ENCODE assay signal across 3 worm cellular contexts in the genomic region with DNA sequence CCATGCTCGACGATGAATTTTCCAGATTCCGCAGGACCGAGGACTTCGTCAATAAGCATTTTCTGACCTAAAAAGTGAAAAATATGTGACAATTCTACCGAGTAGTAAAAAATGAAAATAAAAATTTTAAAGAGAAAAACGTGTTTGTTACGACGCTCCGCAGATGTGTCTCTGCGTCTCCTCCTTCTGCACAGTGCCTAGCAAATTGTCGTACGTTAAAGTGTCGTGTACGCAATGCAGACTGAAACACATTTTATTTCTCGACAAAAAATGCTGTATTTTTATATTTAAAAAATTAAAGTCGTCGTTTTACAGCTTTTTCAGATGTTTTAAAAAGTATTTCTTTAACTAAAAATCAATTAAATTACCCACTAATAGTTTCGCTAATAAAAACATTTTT.
TF ChIP-seq lines count a peak whose summit lies in the region.

C11D2.4 (minus strand) TSS at position 128 of the 400 bp plus-strand sequence.

TF ChIP-seq in whole organism, L1 larva, 84 proteins besides CTCF, POLR2A, EP300 and RAD21 (continued from another document and continues in another):
- TF ChIP-seq efl-1 (optimal IDR thresholded peaks at IDR 0.05; lab: Kevin White, UChicago) (peak; percentile 61 to 74), efl-1 (GFP tag; optimal IDR thresholded peaks at IDR 0.05 in 1 of 2; lab: Kevin White, UChicago) (peak; percentile 64 to 93), dpl-1 (GFP tag; optimal IDR thresholded peaks at IDR 0.05; lab: Kevin White, UChicago) (peak; percentile 29 to 74 (median 66)), aha-1 (tag; optimal IDR thresholded peaks at IDR 0.05; lab: Kevin White, UChicago) (no peak), sox-4 (tag; optimal IDR thresholded peaks at IDR 0.05; lab: Kevin White, UChicago) (no peak), unc-30 (tag; optimal IDR thresholded peaks at IDR 0.05; lab: Kevin White, UChicago) (no peak), unc-62 (GFP tag; optimal IDR thresholded peaks at IDR 0.05; lab: Kevin White, UChicago) (no peak), fkh-8 (tag; optimal IDR thresholded peaks at IDR 0.05; lab: Kevin White, UChicago) (no peak), irx-1 (tag; optimal IDR thresholded peaks at IDR 0.05; lab: Kevin White, UChicago) (peak; percentile 48), rnt-1 (tag; optimal IDR thresholded peaks at IDR 0.05; lab: Kevin White, UChicago) (peak; percentile 56), ztf-11 (tag; optimal IDR thresholded peaks at IDR 0.05; lab: Kevin White, UChicago) (no peak), grh-1 (GFP tag; IDR thresholded peaks at IDR 0.05; lab: Robert Waterston, UW) (peak; percentile 52), nhr-90 (tag; optimal IDR thresholded peaks at IDR 0.05; lab: Kevin White, UChicago; ENCODE audit: poor library complexity) (peak; percentile 37), lin-35 (GFP tag; optimal IDR thresholded peaks at IDR 0.05; lab: Kevin White, UChicago) (peak; percentile 36 to 72), elt-3 (tag; optimal IDR thresholded peaks at IDR 0.05; lab: Kevin White, UChicago) (no peak), ztf-4 (tag; optimal IDR thresholded peaks at IDR 0.05; lab: Kevin White, UChicago) (no peak), nhr-237 (tag; optimal IDR thresholded peaks at IDR 0.05; lab: Kevin White, UChicago) (no peak), sptf-1 (tag; optimal IDR thresholded peaks at IDR 0.05; lab: Kevin White, UChicago) (no peak), lin-15B (tag; optimal IDR thresholded peaks at IDR 0.05; lab: Kevin White, UChicago) (no peak), nhr-85 (tag; lab: Kevin White, UChicago) (no peak), C04F5.9 (tag; optimal IDR thresholded peaks at IDR 0.05; lab: Kevin White, UChicago) (no peak), fkh-10 (GFP tag; optimal IDR thresholded peaks at IDR 0.05; lab: Kevin White, UChicago) (no peak), dsc-1 (tag; optimal IDR thresholded peaks at IDR 0.05; lab: Kevin White, UChicago) (peak; percentile 75), mep-1 (tag; optimal IDR thresholded peaks at IDR 0.05; lab: Kevin White, UChicago) (peak; percentile 50), nhr-28 (tag; optimal IDR thresholded peaks at IDR 0.05; lab: Kevin White, UChicago) (no peak), nhr-76 (tag; optimal IDR thresholded peaks at IDR 0.05; lab: Kevin White, UChicago) (no peak), nhr-11 (tag; optimal IDR thresholded peaks at IDR 0.05; lab: Kevin White, UChicago) (no peak), ceh-82 (tag; optimal IDR thresholded peaks at IDR 0.05; lab: Kevin White, UChicago) (no peak), aly-2 (tag; optimal IDR thresholded peaks at IDR 0.05; lab: Kevin White, UChicago) (no peak), nhr-77 (tag; optimal IDR thresholded peaks at IDR 0.05; lab: Kevin White, UChicago) (no peak), ces-1 (GFP tag; optimal IDR thresholded peaks at IDR 0.05; lab: Kevin White, UChicago) (no peak), Y116A8C.19 (tag; optimal IDR thresholded peaks at IDR 0.05; lab: Kevin White, UChicago; ENCODE audit: borderline replicate concordance) (no peak), efl-3 (GFP tag; optimal IDR thresholded peaks at IDR 0.05; lab: Kevin White, UChicago) (no peak), egl-27 (tag; optimal IDR thresholded peaks at IDR 0.05; lab: Kevin White, UChicago) (no peak), lin-39 (tag; optimal IDR thresholded peaks at IDR 0.05; lab: Kevin White, UChicago) (no peak), jun-1 (tag; optimal IDR thresholded peaks at IDR 0.05; lab: Kevin White, UChicago) (no peak), swsn-7 (tag; optimal IDR thresholded peaks at IDR 0.05; lab: Kevin White, UChicago) (peak; percentile 57), zip-4 (GFP tag; optimal IDR thresholded peaks at IDR 0.05; lab: Kevin White, UChicago) (no peak), isw-1 (GFP tag; IDR thresholded peaks at IDR 0.05; lab: Robert Waterston, UW) (no peak), alr-1 (tag; optimal IDR thresholded peaks at IDR 0.05; lab: Kevin White, UChicago; ENCODE audit: borderline replicate concordance) (no peak), unc-98 (GFP tag; IDR thresholded peaks at IDR 0.05; lab: Robert Waterston, UW) (no peak), blmp-1 (tag; optimal IDR thresholded peaks at IDR 0.05; lab: Kevin White, UChicago) (no peak), elt-2 (tag; optimal IDR thresholded peaks at IDR 0.05; lab: Kevin White, UChicago) (no peak), nhr-12 (tag; optimal IDR thresholded peaks at IDR 0.05; lab: Kevin White, UChicago) (no peak)

TF ChIP-seq in whole organism, L2 larva, 48 proteins besides CTCF, POLR2A, EP300 and RAD21 (continued from another document):
- TF ChIP-seq unc-55 (GFP tag; optimal IDR thresholded peaks at IDR 0.05; lab: Kevin White, UChicago) = peak; percentile 59
- no peak for TF ChIP-seq Y55F3AM.14 (GFP tag; optimal IDR thresholded peaks at IDR 0.05; lab: Kevin White, UChicago)
- no peak for TF ChIP-seq nhr-237 (tag; optimal IDR thresholded peaks at IDR 0.05; lab: Kevin White, UChicago)
- no peak for TF ChIP-seq alr-1 (tag; optimal IDR thresholded peaks at IDR 0.05; lab: Kevin White, UChicago)
- peak; percentile 44 for TF ChIP-seq crh-2 (tag; optimal IDR thresholded peaks at IDR 0.05; lab: Kevin White, UChicago)
- TF ChIP-seq ZK546.5 (tag; optimal IDR thresholded peaks at IDR 0.05; lab: Kevin White, UChicago) = no peak
- TF ChIP-seq unc-62 (GFP tag; optimal IDR thresholded peaks at IDR 0.05; lab: Kevin White, UChicago) = no peak
- peak; percentile 66 for TF ChIP-seq C34F6.9 (tag; optimal IDR thresholded peaks at IDR 0.05; lab: Kevin White, UChicago)
- peak; percentile 2 for TF ChIP-seq F13H6.1 (tag; optimal IDR thresholded peaks at IDR 0.05; lab: Kevin White, UChicago)
- TF ChIP-seq nhr-23 (tag; optimal IDR thresholded peaks at IDR 0.05; lab: Kevin White, UChicago) = no peak
- TF ChIP-seq elt-1 (tag; optimal IDR thresholded peaks at IDR 0.05; lab: Kevin White, UChicago) = no peak
- no peak for TF ChIP-seq nhr-10 (tag; optimal IDR thresholded peaks at IDR 0.05; lab: Kevin White, UChicago)
- TF ChIP-seq ama-1 (optimal IDR thresholded peaks at IDR 0.05; lab: Kevin White, UChicago) = no peak
- no peak for TF ChIP-seq blmp-1 (tag; optimal IDR thresholded peaks at IDR 0.05; lab: Kevin White, UChicago; ENCODE audit: insufficient read depth)
- TF ChIP-seq mbf-1 (tag; optimal IDR thresholded peaks at IDR 0.05; lab: Kevin White, UChicago) = no peak
- peak; percentile 26 for TF ChIP-seq sma-9 (GFP tag; optimal IDR thresholded peaks at IDR 0.05; lab: Kevin White, UChicago)
- no peak for TF ChIP-seq sma-9 (tag; optimal IDR thresholded peaks at IDR 0.05; lab: Kevin White, UChicago)
- peak; percentile 67 for TF ChIP-seq gmeb-1 (tag; optimal IDR thresholded peaks at IDR 0.05; lab: Kevin White, UChicago)
- no peak for TF ChIP-seq unc-39 (tag; optimal IDR thresholded peaks at IDR 0.05; lab: Kevin White, UChicago)
- TF ChIP-seq ceh-82 (tag; optimal IDR thresholded peaks at IDR 0.05; lab: Kevin White, UChicago) = no peak
- TF ChIP-seq ceh-16 (tag; optimal IDR thresholded peaks at IDR 0.05; lab: Kevin White, UChicago) = no peak
- no peak for TF ChIP-seq mab-5 (tag; optimal IDR thresholded peaks at IDR 0.05; lab: Kevin White, UChicago)
- no peak for TF ChIP-seq nhr-129 (tag; optimal IDR thresholded peaks at IDR 0.05; lab: Kevin White, UChicago)
- no peak for TF ChIP-seq sem-4 (tag; optimal IDR thresholded peaks at IDR 0.05; lab: Kevin White, UChicago)
- no peak for TF ChIP-seq aly-2 (tag; optimal IDR thresholded peaks at IDR 0.05; lab: Kevin White, UChicago)
- no peak for TF ChIP-seq skn-1 (tag; optimal IDR thresholded peaks at IDR 0.05; lab: Kevin White, UChicago)
- no peak for TF ChIP-seq lin-39 (tag; optimal IDR thresholded peaks at IDR 0.05; lab: Kevin White, UChicago)
- no peak for TF ChIP-seq lin-11 (tag; optimal IDR thresholded peaks at IDR 0.05; lab: Kevin White, UChicago)
- TF ChIP-seq ztf-11 (tag; optimal IDR thresholded peaks at IDR 0.05; lab: Kevin White, UChicago) = no peak
- no peak for TF ChIP-seq snpc-4 (tag; optimal IDR thresholded peaks at IDR 0.05; lab: Kevin White, UChicago)
- TF ChIP-seq lin-13 (GFP tag; optimal IDR thresholded peaks at IDR 0.05; lab: Kevin White, UChicago) = peak; percentile 50
- TF ChIP-seq sma-3 (GFP tag; optimal IDR thresholded peaks at IDR 0.05; lab: Kevin White, UChicago) = peak; percentile 46
- TF ChIP-seq lsy-2 (tag; optimal IDR thresholded peaks at IDR 0.05; lab: Kevin White, UChicago) = peak; percentile 13 to 72
TF ChIP-seq in whole organism, L2 larva: peak in this region for 10.

TF ChIP-seq in whole organism, L4 larva, 104 proteins besides CTCF, POLR2A, EP300 and RAD21 (continued from another document):
- TF ChIP-seq daf-16 (GFP tag; optimal IDR thresholded peaks at IDR 0.05; lab: Kevin White, UChicago) = no peak
- peak; percentile 49 for TF ChIP-seq daf-16 (tag; optimal IDR thresholded peaks at IDR 0.05; lab: Kevin White, UChicago)
